Worm (Caenorhabditis elegans): ENCODE measurements around the gene tmem-231.

DNA sequence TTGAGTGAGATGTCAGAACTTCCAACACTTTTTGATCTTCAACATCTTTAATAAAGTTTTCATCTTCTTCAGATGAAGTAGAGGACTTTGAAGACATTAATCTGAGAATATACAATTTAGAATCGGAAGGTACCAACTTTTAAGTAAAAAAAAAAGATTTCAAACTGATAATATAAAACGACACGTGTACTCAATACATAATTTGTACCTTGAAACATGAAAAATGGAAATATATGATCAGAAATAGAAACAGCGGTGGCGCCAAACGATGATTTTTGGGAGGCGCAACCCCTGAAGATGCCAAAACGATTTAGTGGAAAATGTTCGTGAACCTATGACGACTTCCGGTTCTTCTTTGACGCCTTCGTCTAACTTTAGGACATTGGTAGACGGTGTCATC, 45.9 kb downstream of the tmem-231 start, which contains the start of gene oat-1:
- TF ChIP-seq F22D6.2 (tag; optimal IDR thresholded peaks at IDR 0.05): no peak
- no peak for TF ChIP-seq snpc-4 (GFP tag; optimal IDR thresholded peaks at IDR 0.05)
- TF ChIP-seq snpc-4 (tag; optimal IDR thresholded peaks at IDR 0.05): no peak
- TF ChIP-seq B0019.2 (GFP tag; conservative IDR thresholded peaks at IDR 0.05): no peak
- no peak for TF ChIP-seq egrh-3 (GFP tag; IDR thresholded peaks at IDR 0.05)
- TF ChIP-seq ztf-3 (GFP tag; optimal IDR thresholded peaks at IDR 0.05): no peak
- no peak for TF ChIP-seq ceh-40 (GFP tag; IDR thresholded peaks at IDR 0.05)
- no peak for TF ChIP-seq unc-62 (GFP tag; optimal IDR thresholded peaks at IDR 0.05)
- TF ChIP-seq sea-2 (GFP tag; IDR thresholded peaks at IDR 0.05): no peak
- TF ChIP-seq zfh-2 (GFP tag; conservative IDR thresholded peaks at IDR 0.05): no peak
- TF ChIP-seq gei-17 (GFP tag; optimal IDR thresholded peaks at IDR 0.05): no peak

Measured in whole organism, young adult.